Fruit fly (Drosophila melanogaster): Measurements from ENCODE around the gene Myb.

The Myb gene

dm6 chrX:15867863-15868262, 10.2 kb upstream of the Myb start, which contains the start of gene Gapdh2 (continued):
- peak; percentile 100 for TF ChIP-seq mirr (GFP tag; optimal IDR thresholded peaks at IDR 0.05)
- peak; percentile 100 for TF ChIP-seq PHDP (tag; optimal IDR thresholded peaks at IDR 0.05)
- peak; percentile 100 for TF ChIP-seq CG6765 (GFP tag; optimal IDR thresholded peaks at IDR 0.05)
- peak; percentile 99 for TF ChIP-seq gro (GFP tag; optimal IDR thresholded peaks at IDR 0.05)
- TF ChIP-seq CG10147 (GFP tag; optimal IDR thresholded peaks at IDR 0.05), result peak; percentile 100
- peak; percentile 96 for TF ChIP-seq wek (GFP tag; optimal IDR thresholded peaks at IDR 0.05)
- peak; percentile 98 for TF ChIP-seq pho (GFP tag; optimal IDR thresholded peaks at IDR 0.05)
- peak; percentile 99 for TF ChIP-seq Med (GFP tag)
- TF ChIP-seq CG14710 (tag; optimal IDR thresholded peaks at IDR 0.05), result peak; percentile 97
- TF ChIP-seq CG6813 (GFP tag; optimal IDR thresholded peaks at IDR 0.05), result peak; percentile 100
- TF ChIP-seq CG31441 (GFP tag; IDR thresholded peaks at IDR 0.05), result peak; percentile 100
- TF ChIP-seq Sry-β (GFP tag; optimal IDR thresholded peaks at IDR 0.05), result peak; percentile 71
- TF ChIP-seq CG15269 (tag; optimal IDR thresholded peaks at IDR 0.05), result peak; percentile 100
- peak; percentile 97 for TF ChIP-seq CG4707 (GFP tag; optimal IDR thresholded peaks at IDR 0.05)
- peak; percentile 90 for TF ChIP-seq CG30020 (tag; optimal IDR thresholded peaks at IDR 0.05)
- TF ChIP-seq CG12155 (GFP tag; optimal IDR thresholded peaks at IDR 0.05), result peak; percentile 97
- peak; percentile 95 to 100 for TF ChIP-seq Hr51 (GFP tag; optimal IDR thresholded peaks at IDR 0.05)
- peak; percentile 97 for TF ChIP-seq CG43689 (GFP tag; IDR thresholded peaks at IDR 0.05)
- peak; percentile 99 for TF ChIP-seq cas (GFP tag; IDR thresholded peaks at IDR 0.05)
- TF ChIP-seq CG4820 (GFP tag; optimal IDR thresholded peaks at IDR 0.05), result peak; percentile 98
- peak; percentile 99; the same call in 1 of the 2 replicates for TF ChIP-seq chm (GFP tag; IDR thresholded peaks at IDR 0.05)
- TF ChIP-seq so (GFP tag; IDR thresholded peaks at IDR 0.05), result peak; percentile 100
- peak; percentile 96 for TF ChIP-seq disco-r (GFP tag; optimal IDR thresholded peaks at IDR 0.05)
- peak; percentile 98 for TF ChIP-seq Dad (GFP tag; optimal IDR thresholded peaks at IDR 0.05)
- peak; percentile 100 for TF ChIP-seq vvl (GFP tag; IDR thresholded peaks at IDR 0.05)
- TF ChIP-seq Hand (GFP tag; optimal IDR thresholded peaks at IDR 0.05), result peak; percentile 100
- peak; percentile 97 for TF ChIP-seq CG3838 (GFP tag; optimal IDR thresholded peaks at IDR 0.05)
- peak; percentile 98 for TF ChIP-seq CG5245 (GFP tag; optimal IDR thresholded peaks at IDR 0.05)
- TF ChIP-seq unc-4 (GFP tag; IDR thresholded peaks at IDR 0.05; ENCODE audit: partially characterized antibody), result peak; percentile 38; the same call in 1 of the 2 replicates
- TF ChIP-seq slou (GFP tag; optimal IDR thresholded peaks at IDR 0.05), result peak; percentile 96
- TF ChIP-seq CG17802 (tag; optimal IDR thresholded peaks at IDR 0.05), result peak; percentile 86
- peak; percentile 100 for TF ChIP-seq CG34376 (GFP tag; optimal IDR thresholded peaks at IDR 0.05)
- peak; percentile 97; the same call in 1 of the 3 replicates for TF ChIP-seq CG3726 (GFP tag; IDR thresholded peaks at IDR 0.05)
- TF ChIP-seq Vsx1 (GFP tag; optimal IDR thresholded peaks at IDR 0.05), result peak; percentile 97
- TF ChIP-seq crp (GFP tag; optimal IDR thresholded peaks at IDR 0.05), result peak; percentile 7 to 74
- peak; percentile 98 for TF ChIP-seq C15 (GFP tag; IDR thresholded peaks at IDR 0.05)
- TF ChIP-seq CG9215 (GFP tag; IDR thresholded peaks at IDR 0.05), result peak; percentile 96
- peak; percentile 98; the same call in 2 of the 3 replicates for TF ChIP-seq CG11456 (GFP tag; IDR thresholded peaks at IDR 0.05)
- peak; percentile 100 for TF ChIP-seq B-H2 (GFP tag; optimal IDR thresholded peaks at IDR 0.05)
- TF ChIP-seq CG30403 (GFP tag; optimal IDR thresholded peaks at IDR 0.05), result peak; percentile 99
- peak; percentile 99 for TF ChIP-seq nmo (GFP tag; optimal IDR thresholded peaks at IDR 0.05)
- peak; percentile 100 for TF ChIP-seq Sox102F (GFP tag; optimal IDR thresholded peaks at IDR 0.05)
- peak; percentile 98 for TF ChIP-seq Hsf (GFP tag; optimal IDR thresholded peaks at IDR 0.05)
- TF ChIP-seq Myb (GFP tag; optimal IDR thresholded peaks at IDR 0.05), result peak; percentile 83
- peak; percentile 100 for TF ChIP-seq corto (GFP tag; optimal IDR thresholded peaks at IDR 0.05)
- peak; percentile 100 for TF ChIP-seq dmrt99B (tag; optimal IDR thresholded peaks at IDR 0.05)
- TF ChIP-seq NC2β (GFP tag; optimal IDR thresholded peaks at IDR 0.05), result peak; percentile 94
- peak; percentile 99 for TF ChIP-seq Ada2b (GFP tag; IDR thresholded peaks at IDR 0.05)
- peak; percentile 98 for TF ChIP-seq Aef1 (GFP tag; IDR thresholded peaks at IDR 0.05)
- peak; percentile 77 for TF ChIP-seq p53 (GFP tag; optimal IDR thresholded peaks at IDR 0.05)
